Fruit fly (Drosophila melanogaster) whole organism, adult: ENCODE data around the gene timeout.

ENCODE experiments used
- CG11617 ChIP-seq: fragments of 200-800 bp; sonication (Bioruptor generic); optimal IDR thresholded peaks from 2 replicates; lab custom pipeline; 2017; ENCODE audit warnings: mild to moderate bottlenecking, missing biosample characterization, missing genetic modification reagents, missing genetic modification characterization
- CG12768 ChIP-seq: fragments of 200-800 bp; sonication (Bioruptor generic); optimal IDR thresholded peaks from 2 replicates; lab custom pipeline; 2017; ENCODE audit warnings: missing biosample characterization, missing genetic modification characterization, mild to moderate bottlenecking, moderate library complexity, missing genetic modification reagents
- CG14711 ChIP-seq: fragments of 200-800 bp; sonication (Bioruptor generic); optimal IDR thresholded peaks from 2 replicates; lab custom pipeline; 2018; ENCODE audit warnings: missing biosample characterization, mild to moderate bottlenecking, missing genetic modification characterization, moderate library complexity
- CG1620 ChIP-seq: fragments of 200-800 bp; sonication (Bioruptor generic); optimal IDR thresholded peaks from 2 replicates; lab custom pipeline; 2016; ENCODE audit warnings: missing biosample characterization, missing genetic modification characterization
- CG33017 ChIP-seq: fragments of 200-800 bp; sonication (Bioruptor generic); optimal IDR thresholded peaks from 2 replicates; lab custom pipeline; 2018; ENCODE audit warnings: missing biosample characterization, mild to moderate bottlenecking, missing genetic modification characterization, moderate library complexity
- CG5204 ChIP-seq: fragments of 200-800 bp; sonication (Bioruptor generic); optimal IDR thresholded peaks from 2 replicates; lab custom pipeline; 2016; ENCODE audit warnings: missing biosample characterization, missing genetic modification characterization
- CG7045 ChIP-seq: fragments of 200-800 bp; sonication (Bioruptor generic); optimal IDR thresholded peaks from 2 replicates; lab custom pipeline; 2017; ENCODE audit warnings: missing biosample characterization, mild to moderate bottlenecking, missing genetic modification characterization
- CG7101 ChIP-seq: fragments of 200-800 bp; sonication (Bioruptor generic); optimal IDR thresholded peaks from 2 replicates; lab custom pipeline; 2018; ENCODE audit warnings: missing biosample characterization, mild to moderate bottlenecking, missing genetic modification characterization, moderate library complexity
- Clk ChIP-seq: fragments of 200-800 bp; sonication (Bioruptor generic); optimal IDR thresholded peaks from 2 replicates; lab custom pipeline; 2017; ENCODE audit warnings: missing biosample characterization, missing genetic modification characterization
- Crg-1 ChIP-seq: fragments of 200-800 bp; sonication (Bioruptor generic); optimal IDR thresholded peaks from 2 replicates; lab custom pipeline; 2016; ENCODE audit warnings: missing biosample characterization, missing genetic modification characterization
- Hr96 ChIP-seq: fragments of 200-800 bp; sonication (Bioruptor generic); optimal IDR thresholded peaks from 2 replicates; lab custom pipeline; 2016; ENCODE audit warnings: missing biosample characterization, missing genetic modification characterization
- Mnt ChIP-seq: fragments of 200-800 bp; sonication (Bioruptor generic); optimal IDR thresholded peaks from 2 replicates; lab custom pipeline; 2016; ENCODE audit warnings: missing biosample characterization, mild to moderate bottlenecking, missing genetic modification characterization
- bab1 ChIP-seq: fragments of 200-800 bp; sonication (Bioruptor generic); optimal IDR thresholded peaks from 3 replicates; lab custom pipeline; 2019; ENCODE audit warnings: missing biosample characterization, mild to moderate bottlenecking, missing genetic modification characterization, moderate library complexity
- cic ChIP-seq: fragments of 200-800 bp; sonication (Bioruptor generic); optimal IDR thresholded peaks from 2 replicates; lab custom pipeline; 2017; ENCODE audit warnings: missing biosample characterization, mild to moderate bottlenecking, missing genetic modification characterization, moderate library complexity
- cnc ChIP-seq, 2 experiments: fragments of >200 bp; optimal IDR thresholded peaks; 2 replicates each; lab custom pipeline; 2017
- kay ChIP-seq: fragments of 200-800 bp; sonication (Bioruptor generic); peaks from one replicate; lab custom pipeline; 2016; ENCODE audit warnings: missing biosample characterization, missing genetic modification characterization, borderline replicate concordance
- ovo ChIP-seq: fragments of 200-800 bp; sonication (Bioruptor generic); optimal IDR thresholded peaks from 2 replicates; lab custom pipeline; 2016; ENCODE audit warnings: missing biosample characterization, missing genetic modification characterization
- pad ChIP-seq: fragments of 200-800 bp; sonication (Bioruptor generic); optimal IDR thresholded peaks from 3 replicates; lab custom pipeline; 2017; ENCODE audit warnings: missing biosample characterization, missing genetic modification characterization, mild to moderate bottlenecking, moderate library complexity, missing genetic modification reagents
- tj ChIP-seq: fragments of 200-800 bp; sonication (Bioruptor generic); optimal IDR thresholded peaks from 3 replicates; lab custom pipeline; 2017; ENCODE audit warnings: missing biosample characterization, mild to moderate bottlenecking, missing genetic modification characterization, moderate library complexity
- toe ChIP-seq: fragments of 200-800 bp; sonication (Bioruptor generic); optimal IDR thresholded peaks from 2 replicates; lab custom pipeline; 2016; ENCODE audit warnings: missing biosample characterization, missing genetic modification characterization

timeout gene

DNA sequence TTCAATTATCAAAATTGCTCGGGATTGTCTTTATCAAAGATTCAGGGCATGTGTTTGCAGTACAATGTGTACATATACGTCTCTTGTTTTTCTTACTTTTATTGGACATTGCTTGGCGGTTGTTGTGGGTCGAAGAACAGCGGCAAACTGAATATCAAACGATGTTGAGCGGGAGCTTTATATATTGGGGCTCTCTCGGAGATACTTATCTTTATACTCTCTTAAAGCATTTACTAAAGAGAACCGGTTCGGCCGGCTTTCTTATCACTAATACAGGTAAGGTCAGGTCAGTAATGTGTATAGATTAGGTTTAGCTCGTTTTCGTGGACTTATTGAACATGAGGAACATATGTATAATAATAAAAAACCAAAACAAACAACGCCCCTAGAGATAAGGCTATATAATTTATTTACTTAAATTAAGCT is 37.1 kb upstream of the timeout start, which contains the start of gene CG7966:
CG7966 (minus strand) TSS at position 156 of the 426 bp plus-strand sequence.
- TF ChIP-seq CG1620 (GFP tag; lab: Kevin White, UChicago) (peak; percentile 16), CG5204 (GFP tag; lab: Kevin White, UChicago) (no peak), pad (no peak), Crg-1 (no peak), Mnt (GFP tag; lab: Kevin White, UChicago) (peak; percentile 80), cic (GFP tag; lab: Kevin White, UChicago) (peak; percentile 52), CG7101 (peak; percentile 29), CG14711 (peak; percentile 12), Clk (GFP tag; lab: Kevin White, UChicago) (no peak), toe (GFP tag; lab: Kevin White, UChicago) (no peak), bab1 (GFP tag; lab: Kevin White, UChicago) (peak; percentile 93), CG7045 (peak; percentile 3), CG11617 (no peak), kay (no peak), Hr96 (GFP tag; lab: Kevin White, UChicago) (no peak), cnc (optimal IDR thresholded peaks at IDR 0.05; lab: Kevin White, UChicago) (no peak), CG12768 (GFP tag; lab: Kevin White, UChicago) (peak; percentile 10), ovo (GFP tag; lab: Kevin White, UChicago) (peak; percentile 37), CG33017 (tag; lab: Kevin White, UChicago) (peak; percentile 33), tj (GFP tag; lab: Kevin White, UChicago) (no peak)

DNA sequence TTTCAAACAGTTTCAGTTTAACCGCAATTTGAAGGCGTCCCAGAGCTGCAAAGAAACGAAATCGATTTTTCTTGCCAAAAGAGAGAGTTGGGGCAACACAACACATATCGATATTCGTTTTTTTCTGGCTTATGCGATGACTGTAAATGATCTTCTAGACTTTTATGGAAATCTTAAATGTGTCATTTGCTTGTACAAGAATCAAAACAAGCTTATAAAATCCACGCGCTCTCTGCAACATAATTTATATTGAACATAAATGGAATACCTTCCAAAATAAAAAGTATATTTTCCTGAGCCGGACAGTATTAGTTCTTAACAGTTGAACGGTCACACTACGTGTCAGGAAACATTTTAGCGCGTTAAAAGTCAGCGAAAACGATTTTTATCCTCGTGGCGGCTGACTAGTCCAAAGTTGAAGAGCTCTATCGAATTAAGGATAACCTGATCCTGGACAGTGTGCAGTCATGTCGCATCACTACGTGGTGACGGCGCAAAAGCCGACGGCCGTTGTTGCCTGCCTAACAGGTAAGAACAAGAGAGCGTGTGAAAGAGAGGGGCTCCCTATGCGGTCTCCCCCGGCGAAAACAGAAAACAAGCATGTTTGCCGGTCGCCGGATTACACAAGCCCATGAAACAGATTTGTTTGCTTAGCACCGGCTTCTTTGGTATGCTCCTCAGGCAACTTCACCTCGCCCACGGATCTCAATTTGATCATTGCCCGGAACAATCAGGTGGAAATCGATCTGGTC is 36.3 kb upstream of the timeout start, which contains the start of gene pic:
pic (plus strand) TSS at position 304 of the 752 bp plus-strand sequence.
- no peak for TF ChIP-seq CG5204 (GFP tag; lab: Kevin White, UChicago)
- TF ChIP-seq Crg-1, result peak; percentile 28
- peak; percentile 34 for TF ChIP-seq CG14711
- TF ChIP-seq ovo (GFP tag; lab: Kevin White, UChicago), result no peak
- TF ChIP-seq CG11617, result no peak
- peak; percentile 11 for TF ChIP-seq Mnt (GFP tag; lab: Kevin White, UChicago)
- TF ChIP-seq CG7045, result no peak
- TF ChIP-seq tj (GFP tag; lab: Kevin White, UChicago), result peak; percentile 1
- no peak for TF ChIP-seq CG1620 (GFP tag; lab: Kevin White, UChicago)
- TF ChIP-seq bab1 (GFP tag; lab: Kevin White, UChicago), result peak; percentile 78
- no peak for TF ChIP-seq CG12768 (GFP tag; lab: Kevin White, UChicago)
- TF ChIP-seq pad, result peak; percentile 2

DNA sequence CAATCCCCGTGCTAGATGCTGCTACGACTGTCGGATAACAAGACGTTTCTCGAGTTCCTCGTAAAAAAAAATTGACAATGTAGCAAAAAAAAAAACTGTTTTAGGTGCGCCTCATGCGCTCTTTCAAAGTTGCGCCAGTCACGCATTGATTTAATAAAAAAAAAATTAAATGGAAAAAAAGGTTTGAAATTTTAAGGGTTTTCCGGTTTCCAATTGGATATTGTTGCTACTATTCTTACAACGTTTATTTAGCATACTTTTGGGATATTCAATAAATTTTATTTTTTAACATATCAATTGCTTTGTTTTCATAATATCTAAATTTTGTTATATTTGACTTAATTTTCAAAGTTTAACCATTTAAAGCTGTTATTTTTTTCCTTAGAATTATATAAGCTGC is 31.9 kb upstream of the timeout start:
- TF ChIP-seq Hr96 (GFP tag; lab: Kevin White, UChicago) (no peak), CG14711 (no peak), CG7045 (no peak), CG11617 (no peak), Clk (GFP tag; lab: Kevin White, UChicago) (no peak), cic (GFP tag; lab: Kevin White, UChicago) (no peak), Crg-1 (no peak), pad (no peak), kay (no peak), ovo (GFP tag; lab: Kevin White, UChicago) (no peak), CG7101 (no peak), CG12768 (GFP tag; lab: Kevin White, UChicago) (no peak), CG5204 (GFP tag; lab: Kevin White, UChicago) (no peak), toe (GFP tag; lab: Kevin White, UChicago) (no peak)

DNA sequence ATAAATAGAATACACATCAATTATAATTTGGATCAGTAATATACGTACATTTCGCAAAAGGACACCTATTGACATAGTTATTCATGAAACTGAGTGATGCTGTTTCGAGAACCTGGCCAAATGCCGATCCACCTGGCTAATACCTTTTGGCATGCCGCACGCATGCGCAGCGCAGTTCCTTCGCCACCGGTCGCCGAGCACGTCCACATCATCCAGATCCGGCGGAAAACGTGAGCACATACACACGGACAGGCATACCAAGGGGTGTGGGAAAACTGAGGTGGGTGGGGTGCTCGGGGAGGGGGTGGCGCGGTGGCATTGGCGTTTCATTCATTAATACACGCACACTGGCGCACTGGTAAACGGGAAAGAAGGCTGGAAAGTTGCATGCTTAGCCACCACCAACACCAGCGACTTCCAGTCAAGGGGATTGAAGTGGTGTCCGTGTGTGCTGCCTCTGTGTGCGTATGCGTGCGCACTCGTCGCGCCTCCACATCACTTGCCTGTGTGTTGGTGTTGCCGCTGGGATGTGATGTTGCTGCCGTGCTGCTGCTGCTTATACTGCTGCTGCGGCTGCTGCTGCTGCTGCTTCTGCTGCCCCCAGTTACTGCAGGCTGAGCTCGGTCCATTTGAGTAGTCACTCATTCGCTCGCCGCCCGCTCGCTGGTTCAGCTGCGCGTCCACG is 31.2 kb upstream of the timeout start, which contains the start of gene sim:
sim (plus strand) TSS at position 635 of the 685 bp plus-strand sequence.
- no peak for TF ChIP-seq cnc (optimal IDR thresholded peaks at IDR 0.05; lab: Kevin White, UChicago)
- TF ChIP-seq Mnt (GFP tag; lab: Kevin White, UChicago), result no peak
- TF ChIP-seq Hr96 (GFP tag; lab: Kevin White, UChicago), result no peak
- no peak for TF ChIP-seq Clk (GFP tag; lab: Kevin White, UChicago)
- no peak for TF ChIP-seq CG5204 (GFP tag; lab: Kevin White, UChicago)
- no peak for TF ChIP-seq CG33017 (tag; lab: Kevin White, UChicago)
- no peak for TF ChIP-seq CG7045
- TF ChIP-seq ovo (GFP tag; lab: Kevin White, UChicago), result no peak
- TF ChIP-seq CG12768 (GFP tag; lab: Kevin White, UChicago), result no peak

DNA sequence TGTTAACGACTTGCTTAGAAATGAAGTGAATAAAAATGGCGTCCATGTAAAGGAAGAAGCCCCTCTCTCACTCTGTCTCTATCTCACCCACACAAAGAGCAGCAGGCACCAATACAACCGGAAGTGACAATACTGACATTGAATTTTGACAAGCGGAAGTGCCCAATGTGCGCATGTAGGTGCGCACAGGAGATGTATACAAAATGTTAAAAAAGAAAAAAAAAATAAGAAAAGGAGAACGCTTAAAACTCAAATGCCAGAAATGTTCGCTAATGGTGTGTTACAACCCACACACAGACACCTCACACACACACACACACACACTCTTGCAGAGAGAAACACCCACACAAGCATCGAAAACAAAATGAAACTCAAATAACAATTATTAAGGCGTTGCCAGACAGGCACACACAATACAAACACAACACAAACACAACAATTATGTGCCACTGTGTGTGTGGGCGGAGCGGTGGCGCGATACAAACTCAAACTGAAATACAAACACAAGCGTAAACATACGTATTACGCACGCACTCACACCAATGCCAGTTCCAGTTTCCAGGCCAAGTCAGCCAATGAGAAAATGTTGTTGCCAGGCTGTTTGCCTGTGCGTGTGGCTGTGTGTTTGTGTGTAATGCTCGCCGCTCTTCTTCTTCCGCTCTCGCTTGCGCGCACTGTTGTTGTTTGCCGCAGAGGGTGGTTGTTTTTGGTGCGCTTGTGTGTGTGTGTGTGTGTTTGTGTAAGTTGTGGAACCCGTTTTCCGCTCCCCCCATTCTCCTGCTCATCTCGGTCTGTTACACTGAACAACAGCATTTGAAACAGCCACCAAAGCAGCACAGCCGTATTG is 24.5 kb upstream of the timeout start:
- no peak for TF ChIP-seq Crg-1
- no peak for TF ChIP-seq CG12768 (GFP tag; lab: Kevin White, UChicago)
- no peak for TF ChIP-seq CG7045
- TF ChIP-seq ovo (GFP tag; lab: Kevin White, UChicago), result no peak
- no peak for TF ChIP-seq Hr96 (GFP tag; lab: Kevin White, UChicago)
- no peak for TF ChIP-seq CG11617
- TF ChIP-seq Mnt (GFP tag; lab: Kevin White, UChicago), result no peak
- no peak for TF ChIP-seq CG1620 (GFP tag; lab: Kevin White, UChicago)
- TF ChIP-seq CG5204 (GFP tag; lab: Kevin White, UChicago), result no peak
